Fruit fly (Drosophila melanogaster) whole organism, embryonic: ENCODE measurements around the gene CG18586.

Experiments used
- Antp ChIP-seq: fragments of 200-800 bp; sonication (Bioruptor generic); optimal IDR thresholded peaks from 3 replicates; lab custom pipeline; 2016; ENCODE audit warnings: missing biosample characterization, missing genetic modification characterization
- Asciz ChIP-seq: fragments of 200-800 bp; sonication (Bioruptor generic); optimal IDR thresholded peaks from 2 replicates; lab custom pipeline; 2017; ENCODE audit warnings: missing biosample characterization, mild to moderate bottlenecking, missing genetic modification characterization, missing genetic modification reagents
- BEAF-32 ChIP-seq: fragments of 200-800 bp; sonication (Bioruptor generic); optimal IDR thresholded peaks from 3 replicates; lab custom pipeline; 2017; ENCODE audit warnings: missing biosample characterization, missing genetic modification characterization, mild to moderate bottlenecking, moderate library complexity, missing genetic modification reagents
- Bdp1 ChIP-seq: fragments of 200-800 bp; sonication (Bioruptor generic); optimal IDR thresholded peaks from 3 replicates; lab custom pipeline; 2016; ENCODE audit warnings: missing biosample characterization, missing genetic modification characterization
- CG10959 ChIP-seq: fragments of 200-800 bp; sonication (Bioruptor generic); IDR thresholded peaks from 2 replicates; pipeline ENCODE4 v1.3.6; 2022; ENCODE audit warnings: missing biosample characterization, missing genetic modification characterization
- CG10979 ChIP-seq: fragments of 200-800 bp; sonication (Bioruptor generic); optimal IDR thresholded peaks from 2 replicates; lab custom pipeline; 2018; ENCODE audit warnings: missing biosample characterization, mild to moderate bottlenecking, missing genetic modification characterization, moderate library complexity
- CG11504 ChIP-seq: fragments of 200-800 bp; sonication (Bioruptor generic); optimal IDR thresholded peaks from 3 replicates; lab custom pipeline; 2019; ENCODE audit warnings: missing biosample characterization, mild to moderate bottlenecking, missing genetic modification characterization, moderate library complexity
- CG12391 ChIP-seq: fragments of 200-800 bp; sonication (Bioruptor generic); optimal IDR thresholded peaks from 3 replicates; lab custom pipeline; 2018; ENCODE audit warnings: missing biosample characterization, mild to moderate bottlenecking, missing genetic modification characterization, moderate library complexity
- CG13296 ChIP-seq: fragments of 200-800 bp; sonication (Bioruptor generic); optimal IDR thresholded peaks from 3 replicates; lab custom pipeline; 2018; ENCODE audit warnings: missing biosample characterization, mild to moderate bottlenecking, missing genetic modification characterization
- CG14710 ChIP-seq: fragments of 200-800 bp; sonication (Bioruptor generic); optimal IDR thresholded peaks from 3 replicates; lab custom pipeline; 2019; ENCODE audit warnings: missing biosample characterization, mild to moderate bottlenecking, missing genetic modification characterization, moderate library complexity
- CG15073 ChIP-seq: fragments of 200-800 bp; sonication (Bioruptor generic); optimal IDR thresholded peaks from 2 replicates; lab custom pipeline; 2016; ENCODE audit warnings: missing biosample characterization, missing genetic modification characterization
- CG16815 ChIP-seq: fragments of 200-800 bp; sonication (Bioruptor generic); optimal IDR thresholded peaks from 3 replicates; lab custom pipeline; 2017; ENCODE audit warnings: missing biosample characterization, mild to moderate bottlenecking, missing genetic modification characterization
- CG18619 ChIP-seq: fragments of 200-800 bp; sonication (Bioruptor generic); optimal IDR thresholded peaks from 3 replicates; lab custom pipeline; 2017; ENCODE audit warnings: missing biosample characterization, mild to moderate bottlenecking, missing genetic modification characterization
- CG2875 ChIP-seq: fragments of 200-800 bp; sonication (Bioruptor generic); optimal IDR thresholded peaks from 2 replicates; lab custom pipeline; 2017; ENCODE audit warnings: missing biosample characterization, mild to moderate bottlenecking, missing genetic modification characterization, missing genetic modification reagents
- CG30020 ChIP-seq: fragments of 200-800 bp; optimal IDR thresholded peaks from 2 replicates; lab custom pipeline; 2019; ENCODE audit warnings: missing biosample characterization, mild to moderate bottlenecking, missing genetic modification characterization, moderate library complexity
- CG3995 ChIP-seq: fragments of 200-800 bp; sonication (Bioruptor generic); optimal IDR thresholded peaks from 3 replicates; lab custom pipeline; 2016; ENCODE audit warnings: missing biosample characterization, missing genetic modification characterization
- CG43689 ChIP-seq: fragments of 200-800 bp; sonication (Bioruptor generic); IDR thresholded peaks from 2 replicates; pipeline ENCODE4 v1.3.6; 2022; ENCODE audit warnings: missing biosample characterization, missing genetic modification characterization
- CG7987 ChIP-seq: fragments of 200-800 bp; sonication (Bioruptor generic); optimal IDR thresholded peaks from 2 replicates; lab custom pipeline; 2018; ENCODE audit warnings: missing biosample characterization, mild to moderate bottlenecking, missing genetic modification characterization, moderate library complexity
- CG9437 ChIP-seq: fragments of 200-800 bp; sonication (Bioruptor generic); optimal IDR thresholded peaks from 2 replicates; lab custom pipeline; 2018; ENCODE audit warnings: missing biosample characterization, mild to moderate bottlenecking, missing genetic modification characterization
- CG9932 ChIP-seq: fragments of 200-800 bp; sonication (Bioruptor generic); IDR thresholded peaks from 2 replicates; pipeline ENCODE4 v1.3.6; 2022; ENCODE audit warnings: missing biosample characterization, missing genetic modification characterization
- HLH3B ChIP-seq: fragments of 200-800 bp; sonication (Bioruptor generic); IDR thresholded peaks from 2 replicates; pipeline ENCODE4 v1.3.6; 2022; ENCODE audit warnings: missing biosample characterization, missing genetic modification characterization
- HLH4C ChIP-seq: fragments of 200-800 bp; sonication (Bioruptor generic); IDR thresholded peaks from 3 replicates; pipeline ENCODE4 v1.3.6; 2022; ENCODE audit warnings: missing biosample characterization, missing genetic modification characterization; ENCODE audit not compliant: partially characterized antibody
- HLH54F ChIP-seq: fragments of 200-800 bp; sonication (Bioruptor generic); optimal IDR thresholded peaks from 3 replicates; lab custom pipeline; 2016; ENCODE audit warnings: missing biosample characterization, missing genetic modification characterization
- HLHmδ ChIP-seq: fragments of 200-800 bp; sonication (Bioruptor generic); optimal IDR thresholded peaks from 2 replicates; lab custom pipeline; 2018; ENCODE audit warnings: missing biosample characterization, mild to moderate bottlenecking, missing genetic modification characterization, moderate library complexity
- Hr78 ChIP-seq, 2 experiments: fragments of 200-800 bp in 1 of 2; fragments of >200 bp in 1 of 2; sonication (Bioruptor generic) in 1 of 2; optimal IDR thresholded peaks; 2 replicates each; lab custom pipeline; 2017 to 2019; ENCODE audit warnings: missing biosample characterization in 2 of 2, missing genetic modification characterization in 2 of 2, mild to moderate bottlenecking in 1 of 2, moderate library complexity in 1 of 2
- Hsf ChIP-seq: fragments of 200-800 bp; sonication (Bioruptor generic); optimal IDR thresholded peaks from 3 replicates; lab custom pipeline; 2016; ENCODE audit warnings: missing biosample characterization, missing genetic modification characterization
- Jarid2 ChIP-seq: fragments of 200-800 bp; sonication (Bioruptor generic); optimal IDR thresholded peaks from 3 replicates; lab custom pipeline; 2017; ENCODE audit warnings: mild to moderate bottlenecking, missing biosample characterization, missing genetic modification reagents, missing genetic modification characterization
- Lhr ChIP-seq: fragments of 200-800 bp; sonication (Bioruptor generic); optimal IDR thresholded peaks from 3 replicates; lab custom pipeline; 2017; ENCODE audit warnings: mild to moderate bottlenecking, missing biosample characterization, missing genetic modification reagents, missing genetic modification characterization
- Lpt ChIP-seq: fragments of >200 bp; optimal IDR thresholded peaks from 2 replicates; lab custom pipeline; 2018; ENCODE audit warnings: missing biosample characterization, missing genetic modification characterization
- MTF-1 ChIP-seq: fragments of 200-800 bp; sonication (Bioruptor generic); optimal IDR thresholded peaks from 2 replicates; lab custom pipeline; 2018; ENCODE audit warnings: missing biosample characterization, mild to moderate bottlenecking, missing genetic modification characterization, borderline replicate concordance
- Poxn ChIP-seq: fragments of 200-800 bp; sonication (Bioruptor generic); IDR thresholded peaks from 2 replicates; pipeline ENCODE4 v1.3.6; 2022; ENCODE audit warnings: missing biosample characterization, missing genetic modification characterization
- Xbp1 ChIP-seq: fragments of 200-800 bp; sonication (Bioruptor generic); optimal IDR thresholded peaks from 3 replicates; lab custom pipeline; 2016; ENCODE audit warnings: missing biosample characterization, mild to moderate bottlenecking, missing genetic modification characterization
- amos ChIP-seq: fragments of 200-800 bp; sonication (Bioruptor generic); IDR thresholded peaks from 2 replicates; pipeline ENCODE4 v1.3.6; 2022; ENCODE audit warnings: missing biosample characterization, missing genetic modification characterization; ENCODE audit not compliant: partially characterized antibody
- bowl ChIP-seq: fragments of 200-800 bp; sonication (Bioruptor generic); IDR thresholded peaks from 2 replicates; pipeline ENCODE4 v1.3.6; 2022; ENCODE audit warnings: missing biosample characterization, missing genetic modification characterization
- dpn ChIP-seq, 2 experiments: fragments of 200-800 bp; sonication (Bioruptor generic); optimal IDR thresholded peaks; 3 replicates each; lab custom pipeline; 2016; ENCODE audit warnings: missing biosample characterization in 2 of 2, missing genetic modification characterization in 2 of 2
- ems ChIP-seq: fragments of 200-800 bp; sonication (Bioruptor generic); optimal IDR thresholded peaks from 3 replicates; lab custom pipeline; 2016; ENCODE audit warnings: missing biosample characterization, missing genetic modification characterization
- en ChIP-seq: fragments of 200-800 bp; sonication (Bioruptor generic); optimal IDR thresholded peaks from 2 replicates; lab custom pipeline; 2016; ENCODE audit warnings: missing biosample characterization, missing genetic modification characterization
- eyg ChIP-seq: fragments of 200-800 bp; sonication (Bioruptor generic); optimal IDR thresholded peaks from 3 replicates; lab custom pipeline; 2016; ENCODE audit warnings: missing biosample characterization, missing genetic modification characterization
- gce ChIP-seq: fragments of 200-800 bp; sonication (Bioruptor generic); IDR thresholded peaks from 3 replicates; pipeline ENCODE4 v1.3.6; 2022; ENCODE audit warnings: missing biosample characterization, missing genetic modification characterization
- luna ChIP-seq: fragments of 200-800 bp; sonication (Bioruptor generic); optimal IDR thresholded peaks from 2 replicates; lab custom pipeline; 2016; ENCODE audit warnings: missing biosample characterization, missing genetic modification characterization
- onecut ChIP-seq: fragments of 200-800 bp; sonication (Bioruptor generic); IDR thresholded peaks from 2 replicates; pipeline ENCODE4 v1.3.6; 2022; ENCODE audit warnings: missing biosample characterization, missing genetic modification characterization
- org-1 ChIP-seq: fragments of 200-800 bp; sonication (Bioruptor generic); optimal IDR thresholded peaks from 2 replicates; lab custom pipeline; 2017; ENCODE audit warnings: missing biosample characterization, missing genetic modification characterization
- p53 ChIP-seq: fragments of 200-800 bp; sonication (Bioruptor generic); optimal IDR thresholded peaks from 2 replicates; lab custom pipeline; 2016; ENCODE audit warnings: missing biosample characterization, missing genetic modification characterization
- pfk ChIP-seq: fragments of 200-800 bp; sonication (Bioruptor generic); optimal IDR thresholded peaks from 2 replicates; lab custom pipeline; 2018; ENCODE audit warnings: missing biosample characterization, mild to moderate bottlenecking, missing genetic modification characterization, moderate library complexity
- sisA ChIP-seq: fragments of 200-800 bp; sonication (Bioruptor generic); IDR thresholded peaks from 2 replicates; pipeline ENCODE4 v1.3.6; 2022; ENCODE audit warnings: missing biosample characterization, missing genetic modification characterization
- so ChIP-seq: fragments of 200-800 bp; sonication (Bioruptor generic); IDR thresholded peaks from 3 replicates; pipeline ENCODE4 v1.3.6; 2022; ENCODE audit warnings: missing biosample characterization, missing genetic modification characterization
- toy ChIP-seq: fragments of 200-800 bp; sonication (Bioruptor generic); IDR thresholded peaks from 2 replicates; pipeline ENCODE4 v1.3.6; 2022; ENCODE audit warnings: missing biosample characterization, missing genetic modification characterization
- ttk ChIP-seq: fragments of 200-800 bp; sonication (Bioruptor generic); IDR thresholded peaks from 2 replicates; pipeline ENCODE4 v2.1.2; 2022; ENCODE audit warnings: missing biosample characterization, missing genetic modification characterization
- unpg ChIP-seq: fragments of 200-800 bp; sonication (Bioruptor generic); optimal IDR thresholded peaks from 3 replicates; lab custom pipeline; 2018; ENCODE audit warnings: missing biosample characterization, mild to moderate bottlenecking, missing genetic modification characterization, moderate library complexity
- vnd ChIP-seq: fragments of 200-800 bp; sonication (Bioruptor generic); IDR thresholded peaks from 3 replicates; pipeline ENCODE4 v1.3.6; 2022; ENCODE audit warnings: missing biosample characterization, missing genetic modification characterization; ENCODE audit not compliant: partially characterized antibody
- zen2 ChIP-seq: fragments of 200-800 bp; sonication (Bioruptor generic); IDR thresholded peaks from 3 replicates; pipeline ENCODE4 v1.3.6; 2022; ENCODE audit warnings: missing biosample characterization, missing genetic modification characterization; ENCODE audit not compliant: partially characterized antibody

CG18586 gene

DNA sequence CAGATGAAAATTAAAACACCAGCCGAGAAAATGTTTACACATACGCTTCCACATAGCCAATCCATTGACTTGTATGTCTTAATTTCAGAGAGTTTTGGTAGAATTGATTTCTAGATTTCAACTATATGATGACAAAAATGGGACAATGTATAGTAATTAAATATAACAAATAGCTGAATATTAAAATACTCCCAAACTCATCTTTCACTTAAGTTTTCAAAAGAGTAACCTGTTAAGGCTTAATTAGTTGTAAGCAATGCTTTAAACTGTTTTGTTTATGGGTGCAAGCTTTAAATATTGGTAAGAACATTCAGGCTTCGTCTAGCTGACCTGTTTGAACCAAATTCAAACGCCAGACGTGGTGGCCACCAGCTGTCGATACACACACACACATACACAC, 44.4 kb upstream of the CG18586 start (continued):
- TF ChIP-seq CG13296 (GFP tag; lab: Kevin White, UChicago) (no peak), Jarid2 (GFP tag; lab: Kevin White, UChicago) (no peak), zen2 (GFP tag; lab: Robert Waterston, UW) (no peak), CG18619 (GFP tag; lab: Kevin White, UChicago) (peak; percentile 39), org-1 (GFP tag; lab: Kevin White, UChicago) (no peak), CG30020 (tag; lab: Kevin White, UChicago) (no peak), HLHmδ (no peak), ems (GFP tag; lab: Kevin White, UChicago) (no peak), CG12391 (tag; lab: Kevin White, UChicago) (peak; percentile 15), CG9437 (GFP tag; lab: Kevin White, UChicago) (peak; percentile 13), Hr78 (GFP tag; optimal IDR thresholded peaks at IDR 0.05; lab: Kevin White, UChicago) (no peak), CG43689 (GFP tag; lab: Robert Waterston, UW) (no peak), CG15073 (GFP tag; lab: Kevin White, UChicago) (no peak), MTF-1 (GFP tag; lab: Kevin White, UChicago) (no peak), eyg (GFP tag; lab: Kevin White, UChicago) (no peak), gce (no peak), Lhr (GFP tag; lab: Kevin White, UChicago) (no peak), toy (GFP tag; lab: Robert Waterston, UW) (no peak), CG11504 (tag; lab: Kevin White, UChicago) (peak; percentile 58), CG16815 (GFP tag; lab: Kevin White, UChicago) (no peak), bowl (no peak), HLH3B (GFP tag; lab: Robert Waterston, UW) (no peak), CG9932 (GFP tag; lab: Robert Waterston, UW) (no peak), so (GFP tag; lab: Robert Waterston, UW) (no peak), CG14710 (tag; lab: Kevin White, UChicago) (peak; percentile 9), amos (GFP tag; lab: Robert Waterston, UW) (no peak), CG10979 (tag; lab: Kevin White, UChicago) (peak; percentile 39), CG7987 (GFP tag; lab: Kevin White, UChicago) (no peak), Asciz (GFP tag; lab: Kevin White, UChicago) (no peak), Lpt (GFP tag; lab: Kevin White, UChicago) (no peak), HLH4C (no peak), vnd (GFP tag; lab: Robert Waterston, UW) (no peak), onecut (GFP tag; lab: Robert Waterston, UW) (no peak), unpg (GFP tag; lab: Kevin White, UChicago) (peak; percentile 25), CG3995 (GFP tag; lab: Kevin White, UChicago) (no peak), Xbp1 (GFP tag; lab: Kevin White, UChicago) (peak; percentile 23), p53 (GFP tag; lab: Kevin White, UChicago) (no peak), Hsf (no peak), HLH54F (GFP tag; lab: Kevin White, UChicago) (no peak), Antp (GFP tag; lab: Kevin White, UChicago) (no peak), BEAF-32 (GFP tag; lab: Kevin White, UChicago) (no peak), sisA (GFP tag; lab: Robert Waterston, UW) (no peak), Poxn (GFP tag; lab: Robert Waterston, UW) (no peak), CG10959 (GFP tag; lab: Robert Waterston, UW) (no peak), luna (GFP tag; lab: Kevin White, UChicago) (no peak), pfk (no peak), dpn (GFP tag; optimal IDR thresholded peaks at IDR 0.05; lab: Kevin White, UChicago) (peak in 1 of 2 experiments; percentile 9), ttk (GFP tag; lab: Robert Waterston, UW) (no peak), Bdp1 (GFP tag; lab: Kevin White, UChicago) (no peak), CG2875 (no peak), en (no peak)
